Fruit fly (Drosophila melanogaster) whole organism, embryonic: ENCODE data around the gene Cdc42.

Experiments
- Antp ChIP-seq: fragments of 200-800 bp; sonication (Bioruptor generic); optimal IDR thresholded peaks from 3 replicates; lab custom pipeline; 2016; ENCODE audit warnings: missing biosample characterization, missing genetic modification characterization
- CG10565 ChIP-seq: fragments of 200-800 bp; sonication (Bioruptor generic); optimal IDR thresholded peaks from 3 replicates; lab custom pipeline; 2016; ENCODE audit warnings: missing biosample characterization, mild to moderate bottlenecking, missing genetic modification characterization
- CG11247 ChIP-seq: fragments of 200-800 bp; sonication (Bioruptor generic); IDR thresholded peaks from 2 replicates; pipeline ENCODE4 v1.3.6; 2022; ENCODE audit warnings: missing biosample characterization, missing genetic modification characterization
- CG12744 ChIP-seq: fragments of 200-800 bp; sonication (Bioruptor generic); optimal IDR thresholded peaks from 2 replicates; lab custom pipeline; 2016; ENCODE audit warnings: missing biosample characterization, missing genetic modification characterization
- CG13123 ChIP-seq: fragments of 200-800 bp; sonication (Bioruptor generic); optimal IDR thresholded peaks from 2 replicates; lab custom pipeline; 2016; ENCODE audit warnings: missing biosample characterization, missing genetic modification characterization
- CG13894 ChIP-seq: fragments of 200-800 bp; sonication (Bioruptor generic); optimal IDR thresholded peaks from 3 replicates; lab custom pipeline; 2018; ENCODE audit warnings: missing biosample characterization, mild to moderate bottlenecking, missing genetic modification characterization, moderate library complexity
- CG1792 ChIP-seq: fragments of 200-800 bp; sonication (Bioruptor generic); optimal IDR thresholded peaks from 2 replicates; lab custom pipeline; 2016; ENCODE audit warnings: missing biosample characterization, missing genetic modification characterization
- CG3065 ChIP-seq: fragments of 200-800 bp; sonication (Bioruptor generic); optimal IDR thresholded peaks from 2 replicates; lab custom pipeline; 2016; ENCODE audit warnings: missing biosample characterization, missing genetic modification characterization
- CG31388 ChIP-seq: fragments of 200-800 bp; sonication (Bioruptor generic); optimal IDR thresholded peaks from 2 replicates; lab custom pipeline; 2016; ENCODE audit warnings: missing biosample characterization, missing genetic modification characterization
- CG33213 ChIP-seq: fragments of 200-800 bp; sonication (Bioruptor generic); optimal IDR thresholded peaks from 3 replicates; lab custom pipeline; 2016; ENCODE audit warnings: missing biosample characterization, missing genetic modification characterization
- CG4854 ChIP-seq: fragments of 200-800 bp; sonication (Bioruptor generic); optimal IDR thresholded peaks from 2 replicates; lab custom pipeline; 2016; ENCODE audit warnings: missing biosample characterization, missing genetic modification characterization, inconsistent platforms
- CG6654 ChIP-seq: fragments of 200-800 bp; sonication (Bioruptor generic); optimal IDR thresholded peaks from 2 replicates; lab custom pipeline; 2017; ENCODE audit warnings: missing biosample characterization, mild to moderate bottlenecking, missing genetic modification characterization
- CG7556 ChIP-seq: fragments of 200-800 bp; sonication (Bioruptor generic); optimal IDR thresholded peaks from 2 replicates; lab custom pipeline; 2017; ENCODE audit warnings: missing biosample characterization, mild to moderate bottlenecking, missing genetic modification characterization
- CG7745 ChIP-seq: fragments of 200-800 bp; sonication (Bioruptor generic); optimal IDR thresholded peaks from 2 replicates; lab custom pipeline; 2018; ENCODE audit warnings: missing biosample characterization, mild to moderate bottlenecking, missing genetic modification characterization, moderate library complexity
- CG8089 ChIP-seq: fragments of 200-800 bp; sonication (Bioruptor generic); optimal IDR thresholded peaks from 3 replicates; lab custom pipeline; 2016; ENCODE audit warnings: missing biosample characterization, missing genetic modification characterization
- CG8765 ChIP-seq: fragments of 200-800 bp; sonication (Bioruptor generic); IDR thresholded peaks from 2 replicates; pipeline ENCODE4 v1.3.6; 2022; ENCODE audit warnings: missing biosample characterization, missing genetic modification characterization
- CkIIα-i1 ChIP-seq: fragments of 200-800 bp; sonication (Bioruptor generic); IDR thresholded peaks from 2 replicates; pipeline ENCODE4 v1.3.6; 2022; ENCODE audit warnings: missing biosample characterization, missing genetic modification characterization
- CrebB ChIP-seq: fragments of 200-800 bp; sonication (Bioruptor generic); optimal IDR thresholded peaks from 3 replicates; lab custom pipeline; 2018; ENCODE audit warnings: missing biosample characterization, mild to moderate bottlenecking, missing genetic modification characterization
- Deaf1 ChIP-seq: fragments of 200-800 bp; optimal IDR thresholded peaks from 3 replicates; lab custom pipeline; 2019; ENCODE audit warnings: missing biosample characterization, mild to moderate bottlenecking, missing genetic modification characterization, moderate library complexity
- Dip3 ChIP-seq: fragments of 200-800 bp; sonication (Bioruptor generic); optimal IDR thresholded peaks from 3 replicates; lab custom pipeline; 2016; ENCODE audit warnings: missing biosample characterization, missing genetic modification characterization
- Drgx ChIP-seq: fragments of 200-800 bp; sonication (Bioruptor generic); IDR thresholded peaks from 2 replicates; pipeline ENCODE4 v1.3.6; 2022; ENCODE audit warnings: missing biosample characterization, missing genetic modification characterization
- H15 ChIP-seq: fragments of 200-800 bp; sonication (Bioruptor generic); IDR thresholded peaks from 3 replicates; pipeline ENCODE4 v1.3.6; 2022; ENCODE audit warnings: missing biosample characterization, missing genetic modification characterization
- Hr51 ChIP-seq, 2 experiments: fragments of 200-800 bp; sonication (Bioruptor generic); optimal IDR thresholded peaks; 2 replicates in 1 of 2; 3 replicates in 1 of 2; lab custom pipeline; 2016 to 2018; ENCODE audit warnings: missing biosample characterization in 2 of 2, missing genetic modification characterization in 2 of 2, mild to moderate bottlenecking in 1 of 2, moderate library complexity in 1 of 2
- Max ChIP-seq: fragments of 200-800 bp; sonication (Bioruptor generic); optimal IDR thresholded peaks from 2 replicates; lab custom pipeline; 2016; ENCODE audit warnings: missing biosample characterization, mild to moderate bottlenecking, missing genetic modification characterization
- Mes4 ChIP-seq: fragments of 200-800 bp; sonication (Bioruptor generic); optimal IDR thresholded peaks from 2 replicates; lab custom pipeline; 2016; ENCODE audit warnings: missing biosample characterization, missing genetic modification characterization
- Side ChIP-seq: fragments of 200-800 bp; sonication (Bioruptor generic); optimal IDR thresholded peaks from 2 replicates; lab custom pipeline; 2016; ENCODE audit warnings: missing biosample characterization, missing genetic modification characterization
- TFAM ChIP-seq: fragments of 200-800 bp; sonication (Bioruptor generic); optimal IDR thresholded peaks from 2 replicates; lab custom pipeline; 2017; ENCODE audit warnings: missing biosample characterization, missing genetic modification characterization, inconsistent platforms
- Tbp ChIP-seq: fragments of >200 bp; optimal IDR thresholded peaks from 2 replicates; lab custom pipeline; 2018; ENCODE audit warnings: missing biosample characterization, missing genetic modification characterization
- Trl ChIP-seq, 3 experiments: fragments of >200 bp in 2 of 3; fragments of 200-800 bp in 1 of 3; sonication (Bioruptor generic) in 1 of 3; optimal IDR thresholded peaks; 2 replicates in 1 of 3; 3 replicates in 2 of 3; lab custom pipeline; 2016 to 2017; ENCODE audit warnings: missing biosample characterization in 1 of 3, missing genetic modification characterization in 1 of 3
- Usf ChIP-seq: fragments of 200-800 bp; sonication (Bioruptor generic); optimal IDR thresholded peaks from 2 replicates; lab custom pipeline; 2017; ENCODE audit warnings: missing genotype, missing biosample characterization, missing genetic modification characterization
- ara ChIP-seq: fragments of 200-800 bp; sonication (Bioruptor generic); IDR thresholded peaks from 2 replicates; pipeline ENCODE4 v1.3.6; 2022; ENCODE audit warnings: missing biosample characterization, missing genetic modification characterization
- ato ChIP-seq: fragments of 200-800 bp; sonication (Bioruptor generic); IDR thresholded peaks from 2 replicates; pipeline ENCODE4 v1.3.6; 2022; ENCODE audit warnings: missing biosample characterization, missing genetic modification characterization; ENCODE audit not compliant: partially characterized antibody
- cas ChIP-seq: fragments of 200-800 bp; sonication (Bioruptor generic); IDR thresholded peaks from 2 replicates; pipeline ENCODE4 v1.3.6; 2022; ENCODE audit warnings: missing biosample characterization, missing genetic modification characterization
- dysf ChIP-seq: fragments of 200-800 bp; sonication (Bioruptor generic); IDR thresholded peaks from 3 replicates; pipeline ENCODE4 v1.3.6; 2022; ENCODE audit warnings: missing biosample characterization, missing genetic modification characterization
- gem ChIP-seq: fragments of 200-800 bp; sonication (Bioruptor generic); optimal IDR thresholded peaks from 2 replicates; lab custom pipeline; 2019; ENCODE audit warnings: missing biosample characterization, mild to moderate bottlenecking, missing genetic modification characterization, moderate library complexity
- gt ChIP-seq: fragments of 200-800 bp; sonication (Bioruptor generic); IDR thresholded peaks from 2 replicates; pipeline ENCODE4 v1.3.6; 2022; ENCODE audit warnings: missing biosample characterization, missing genetic modification characterization
- hkb ChIP-seq, 2 experiments: fragments of 200-800 bp in 1 of 2; fragments of >200 bp in 1 of 2; sonication (Bioruptor generic) in 1 of 2; IDR thresholded peaks in 1 of 2; optimal IDR thresholded peaks in 1 of 2; 2 replicates each; pipeline versions ENCODE4 v1.3.6 to Lab custom; 2017 to 2022; ENCODE audit warnings: missing biosample characterization in 1 of 2, missing genetic modification characterization in 1 of 2
- ind ChIP-seq: fragments of 200-800 bp; sonication (Bioruptor generic); optimal IDR thresholded peaks from 3 replicates; lab custom pipeline; 2016; ENCODE audit warnings: missing biosample characterization, missing genetic modification characterization
- mam ChIP-seq: fragments of 200-800 bp; sonication (Bioruptor generic); optimal IDR thresholded peaks from 3 replicates; lab custom pipeline; 2016; ENCODE audit warnings: missing biosample characterization, missing genetic modification characterization
- pzg ChIP-seq: fragments of 200-800 bp; sonication (Bioruptor generic); optimal IDR thresholded peaks from 3 replicates; lab custom pipeline; 2018; ENCODE audit warnings: missing biosample characterization, mild to moderate bottlenecking, missing genetic modification characterization, moderate library complexity
- row ChIP-seq: fragments of 200-800 bp; sonication (Bioruptor generic); IDR thresholded peaks from 3 replicates; pipeline ENCODE4 v1.3.6; 2022; ENCODE audit warnings: missing biosample characterization, missing genetic modification characterization
- schlank ChIP-seq: fragments of 200-800 bp; sonication (Bioruptor generic); optimal IDR thresholded peaks from 2 replicates; lab custom pipeline; 2018; ENCODE audit warnings: missing biosample characterization, mild to moderate bottlenecking, missing genetic modification characterization
- sim ChIP-seq: fragments of 200-800 bp; sonication (Bioruptor generic); IDR thresholded peaks from 2 replicates; pipeline ENCODE4 v1.3.6; 2022; ENCODE audit warnings: missing biosample characterization, missing genetic modification characterization
- sisA ChIP-seq: fragments of 200-800 bp; sonication (Bioruptor generic); IDR thresholded peaks from 2 replicates; pipeline ENCODE4 v1.3.6; 2022; ENCODE audit warnings: missing biosample characterization, missing genetic modification characterization
- tap ChIP-seq: fragments of 200-800 bp; optimal IDR thresholded peaks from 3 replicates; lab custom pipeline; 2019; ENCODE audit warnings: missing biosample characterization, mild to moderate bottlenecking, missing genetic modification characterization, moderate library complexity
- tna ChIP-seq: fragments of 200-800 bp; sonication (Bioruptor generic); IDR thresholded peaks from 2 replicates; pipeline ENCODE4 v1.3.6; 2022; ENCODE audit warnings: missing biosample characterization, missing genetic modification characterization; ENCODE audit not compliant: partially characterized antibody
- twi ChIP-seq: fragments of 200-800 bp; optimal IDR thresholded peaks from 2 replicates; lab custom pipeline; 2019; ENCODE audit warnings: missing biosample characterization, mild to moderate bottlenecking, missing genetic modification characterization, moderate library complexity
- vfl ChIP-seq: fragments of 200-800 bp; sonication (Bioruptor generic); optimal IDR thresholded peaks from 2 replicates; lab custom pipeline; 2016; ENCODE audit warnings: missing biosample characterization, missing genetic modification characterization
- wek ChIP-seq: fragments of 200-800 bp; sonication (Bioruptor generic); optimal IDR thresholded peaks from 3 replicates; lab custom pipeline; 2018; ENCODE audit warnings: missing biosample characterization, mild to moderate bottlenecking, missing genetic modification characterization, moderate library complexity
- yki ChIP-seq: fragments of >200 bp; optimal IDR thresholded peaks from 3 replicates; lab custom pipeline; 2018

Cdc42 gene

dm6 chrX:19683040-19683875, 13.6 kb upstream of the Cdc42 start, which contains the start of the genes dome and Ubqn (continued):
- TF ChIP-seq CG3065 (GFP tag; lab: Kevin White, UChicago): no peak
- TF ChIP-seq CkIIα-i1: no peak
- TF ChIP-seq CG8089: no peak
- no peak for TF ChIP-seq Antp (GFP tag; lab: Kevin White, UChicago)
- TF ChIP-seq Tbp: no peak
- TF ChIP-seq wek (GFP tag; lab: Kevin White, UChicago): peak; percentile 2
- TF ChIP-seq gt: no peak
- TF ChIP-seq CrebB (tag; lab: Kevin White, UChicago): no peak
- TF ChIP-seq tna (GFP tag; lab: Robert Waterston, UW): peak; percentile 88; the same call in 1 of the 2 replicates
- TF ChIP-seq yki (lab: Kevin White, UChicago): peak; percentile 92
- peak; percentile 63 for TF ChIP-seq hkb (optimal IDR thresholded peaks at IDR 0.05; lab: Kevin White, UChicago)
- 0 out of 2 replicates have a peak, but pooled peaks have one; percentile 22 for TF ChIP-seq hkb (GFP tag; IDR thresholded peaks at IDR 0.05; lab: Robert Waterston, UW)
- no peak for TF ChIP-seq dysf (GFP tag; lab: Robert Waterston, UW)
- TF ChIP-seq sim (GFP tag; lab: Robert Waterston, UW): no peak
- no peak for TF ChIP-seq CG33213 (GFP tag; lab: Kevin White, UChicago)
- TF ChIP-seq CG12744: no peak
- peak; percentile 7 for TF ChIP-seq Side (GFP tag; lab: Kevin White, UChicago)
- TF ChIP-seq CG13123 (GFP tag; lab: Kevin White, UChicago): no peak
- no peak for TF ChIP-seq CG1792 (GFP tag; lab: Kevin White, UChicago)
- TF ChIP-seq Trl (optimal IDR thresholded peaks at IDR 0.05; lab: Kevin White, UChicago): peak; percentile 98
- TF ChIP-seq Trl (GFP tag; optimal IDR thresholded peaks at IDR 0.05; lab: Kevin White, UChicago): peak; percentile 22
- TF ChIP-seq Dip3 (GFP tag; lab: Kevin White, UChicago): peak; percentile 36
- TF ChIP-seq Mes4: no peak
- no peak for TF ChIP-seq vfl
- TF ChIP-seq CG7556: no peak
- TF ChIP-seq CG8765 (GFP tag; lab: Robert Waterston, UW): no peak
- no peak for TF ChIP-seq ara (GFP tag; lab: Robert Waterston, UW)
- TF ChIP-seq schlank: no peak
- TF ChIP-seq ind: no peak
- no peak for TF ChIP-seq CG11247 (GFP tag; lab: Robert Waterston, UW)
- TF ChIP-seq H15 (GFP tag; lab: Robert Waterston, UW): no peak
- TF ChIP-seq Drgx (GFP tag; lab: Robert Waterston, UW): no peak
- no peak for TF ChIP-seq Usf
- no peak for TF ChIP-seq cas (GFP tag; lab: Robert Waterston, UW)
- TF ChIP-seq CG4854: no peak
- peak; percentile 33 for TF ChIP-seq CG13894 (tag; lab: Kevin White, UChicago)
- TF ChIP-seq CG6654 (GFP tag; lab: Kevin White, UChicago): no peak
- TF ChIP-seq gem (tag; lab: Kevin White, UChicago): no peak
- no peak for TF ChIP-seq CG10565
- TF ChIP-seq mam (GFP tag; lab: Kevin White, UChicago): no peak
- no peak for TF ChIP-seq TFAM (GFP tag; lab: Kevin White, UChicago)
- TF ChIP-seq pzg (GFP tag; lab: Kevin White, UChicago): peak; percentile 94
- TF ChIP-seq CG7745 (tag; lab: Kevin White, UChicago): no peak
- TF ChIP-seq row (GFP tag; lab: Robert Waterston, UW): peak; percentile 56
- TF ChIP-seq Deaf1 (tag; lab: Kevin White, UChicago): peak; percentile 32
- TF ChIP-seq Max (GFP tag; lab: Kevin White, UChicago): peak; percentile 1
- TF ChIP-seq sisA (GFP tag; lab: Robert Waterston, UW): no peak
- TF ChIP-seq Hr51 (GFP tag; optimal IDR thresholded peaks at IDR 0.05; lab: Kevin White, UChicago): no peak
- TF ChIP-seq tap: no peak
- TF ChIP-seq twi (tag; lab: Kevin White, UChicago): no peak
- no peak for TF ChIP-seq CG31388 (GFP tag; lab: Kevin White, UChicago)
- TF ChIP-seq ato (GFP tag; lab: Robert Waterston, UW): peak; percentile 82
